Worm (Caenorhabditis elegans) whole organism, L1 larva: Measurements from ENCODE around the gene W03F9.9.

Experiments
- C16A3.4 ChIP-seq: fragments of 150-350 bp; optimal IDR thresholded peaks from 2 replicates; lab custom pipeline; 2014; ENCODE audit warnings: missing biosample characterization, missing genetic modification characterization
- alr-1 ChIP-seq: fragments of 200-800 bp; sonication (Bioruptor generic); optimal IDR thresholded peaks from 2 replicates; lab custom pipeline; 2018; ENCODE audit warnings: borderline replicate concordance, mild to moderate bottlenecking, missing genetic modification characterization, missing compliant biosample characterization
- ama-1 ChIP-seq: fragments of 150-350 bp; optimal IDR thresholded peaks from 2 replicates; lab custom pipeline; 2014
- blmp-1 ChIP-seq: fragments of 150-350 bp; optimal IDR thresholded peaks from 2 replicates; lab custom pipeline; 2014; ENCODE audit warnings: missing biosample characterization, missing genetic modification characterization
- ceh-8 ChIP-seq: fragments of 200-800 bp; sonication (Bioruptor generic); optimal IDR thresholded peaks from 2 replicates; lab custom pipeline; 2018; ENCODE audit warnings: mild to moderate bottlenecking, missing genetic modification characterization, moderate library complexity, missing compliant biosample characterization
- ceh-82 ChIP-seq, 3 experiments: fragments of 150-350 bp in 1 of 3; sonication (generic microtip) in 2 of 3; optimal IDR thresholded peaks; 2 replicates each; lab custom pipeline; 2014 to 2017; ENCODE audit warnings: missing biosample characterization in 3 of 3, missing genetic modification characterization in 3 of 3
- ceh-88 ChIP-seq: fragments of 200-800 bp; sonication (Bioruptor generic); IDR thresholded peaks from 2 replicates; pipeline ENCODE4 v1.3.6; 2022; ENCODE audit warnings: missing genetic modification characterization, missing compliant biosample characterization
- ceh-90 ChIP-seq: sonication (generic microtip); optimal IDR thresholded peaks from 2 replicates; lab custom pipeline; 2016; ENCODE audit warnings: missing genetic modification characterization, missing compliant biosample characterization
- ces-1 ChIP-seq: fragments of 150-350 bp; optimal IDR thresholded peaks from 2 replicates; lab custom pipeline; 2014; ENCODE audit warnings: missing biosample characterization, missing genetic modification reagents, missing genetic modification characterization
- dpl-1 ChIP-seq, 3 experiments: fragments of 150-350 bp in 2 of 3; sonication (generic microtip) in 1 of 3; optimal IDR thresholded peaks; 2 replicates each; lab custom pipeline; 2014 to 2017; ENCODE audit warnings: missing biosample characterization in 3 of 3, missing genetic modification characterization in 3 of 3, missing genetic modification reagents in 3 of 3
- dsc-1 ChIP-seq: sonication (generic microtip); optimal IDR thresholded peaks from 2 replicates; lab custom pipeline; 2016; ENCODE audit warnings: mild to moderate bottlenecking, missing genetic modification characterization, missing compliant biosample characterization
- efl-1 ChIP-seq, 4 experiments: fragments of 150-350 bp; optimal IDR thresholded peaks in 3 of 4; peaks in 1 of 4; 1 replicate in 1 of 4; 2 replicates in 3 of 4; lab custom pipeline; 2014; ENCODE audit warnings: missing biosample characterization in 2 of 4, missing genetic modification characterization in 2 of 4, missing genetic modification reagents in 2 of 4
- efl-3 ChIP-seq: fragments of 200-800 bp; sonication (Bioruptor generic); optimal IDR thresholded peaks from 2 replicates; lab custom pipeline; 2018; ENCODE audit warnings: mild to moderate bottlenecking, missing genetic modification characterization, missing compliant biosample characterization
- egl-13 ChIP-seq: sonication (generic microtip); optimal IDR thresholded peaks from 2 replicates; lab custom pipeline; 2016; ENCODE audit warnings: missing genotype, missing genetic modification reagents, missing genetic modification characterization, missing compliant biosample characterization
- egl-27 ChIP-seq, 2 experiments: fragments of 150-350 bp in 1 of 2; sonication (generic microtip); optimal IDR thresholded peaks; 3 replicates each; lab custom pipeline; 2017 to 2018; ENCODE audit warnings: missing biosample characterization in 2 of 2, missing genetic modification characterization in 2 of 2, missing genetic modification reagents in 2 of 2
- elt-3 ChIP-seq, 6 experiments: fragments of 150-350 bp in 1 of 6; sonication (generic microtip); optimal IDR thresholded peaks; 2 replicates each; lab custom pipeline; 2017 to 2018; ENCODE audit warnings: missing biosample characterization in 6 of 6, missing genetic modification characterization in 6 of 6, inconsistent platforms in 1 of 6
- fkh-8 ChIP-seq: sonication (generic microtip); optimal IDR thresholded peaks from 2 replicates; lab custom pipeline; 2016; ENCODE audit warnings: mild to moderate bottlenecking, missing genetic modification characterization, missing compliant biosample characterization
- hpl-2 ChIP-seq: fragments of 150-350 bp; optimal IDR thresholded peaks from 2 replicates; lab custom pipeline; 2014; ENCODE audit warnings: missing biosample characterization, missing genetic modification reagents, missing genetic modification characterization
- isw-1 ChIP-seq: fragments of 200-800 bp; sonication (Bioruptor generic); IDR thresholded peaks from 2 replicates; pipeline ENCODE4 v1.3.6; 2022; ENCODE audit warnings: missing genetic modification characterization, missing compliant biosample characterization
- lin-13 ChIP-seq: fragments of 150-350 bp; optimal IDR thresholded peaks from 2 replicates; lab custom pipeline; 2014; ENCODE audit warnings: missing biosample characterization, missing genetic modification reagents, missing genetic modification characterization
- lin-35 ChIP-seq, 2 experiments: fragments of 150-350 bp; optimal IDR thresholded peaks; 2 replicates each; lab custom pipeline; 2014; ENCODE audit warnings: missing biosample characterization in 2 of 2, missing genetic modification characterization in 2 of 2, missing genetic modification reagents in 2 of 2
- lin-39 ChIP-seq: fragments of 150-350 bp; optimal IDR thresholded peaks from 2 replicates; lab custom pipeline; 2014; ENCODE audit warnings: missing biosample characterization, missing genetic modification reagents, missing genetic modification characterization
- lsy-2 ChIP-seq, 2 experiments: fragments of 150-350 bp; optimal IDR thresholded peaks; 2 replicates each; lab custom pipeline; 2014; ENCODE audit warnings: missing biosample characterization in 2 of 2, missing genetic modification characterization in 2 of 2
- mdl-1 ChIP-seq, 2 experiments: fragments of 150-350 bp; optimal IDR thresholded peaks; 2 replicates each; lab custom pipeline; 2014 to 2017; ENCODE audit warnings: missing biosample characterization in 2 of 2, missing genetic modification characterization in 2 of 2, inconsistent platforms in 1 of 2
- mep-1 ChIP-seq: fragments of 150-350 bp; optimal IDR thresholded peaks from 2 replicates; lab custom pipeline; 2014; ENCODE audit warnings: missing biosample characterization, missing genetic modification characterization
- nhr-19 ChIP-seq: fragments of 200-800 bp; sonication (Bioruptor generic); conservative IDR thresholded peaks from 2 replicates; pipeline ENCODE4 v1.3.6; 2022; ENCODE audit warnings: missing genetic modification characterization, missing compliant biosample characterization
- nhr-20 ChIP-seq: sonication (generic microtip); optimal IDR thresholded peaks from 2 replicates; lab custom pipeline; 2016; ENCODE audit warnings: mild to moderate bottlenecking, missing genetic modification characterization, missing compliant biosample characterization
- nhr-47 ChIP-seq: sonication (generic microtip); optimal IDR thresholded peaks from 2 replicates; lab custom pipeline; 2016; ENCODE audit warnings: mild to moderate bottlenecking, missing genetic modification characterization, moderate library complexity, missing compliant biosample characterization
- nhr-71 ChIP-seq: sonication (generic microtip); optimal IDR thresholded peaks from 2 replicates; lab custom pipeline; 2016; ENCODE audit warnings: mild to moderate bottlenecking, missing genetic modification characterization, moderate library complexity, missing compliant biosample characterization
- nhr-76 ChIP-seq: sonication (generic microtip); optimal IDR thresholded peaks from 2 replicates; lab custom pipeline; 2017; ENCODE audit warnings: missing biosample characterization, missing genetic modification characterization
- nhr-77 ChIP-seq: fragments of 150-350 bp; optimal IDR thresholded peaks from 2 replicates; lab custom pipeline; 2014; ENCODE audit warnings: missing biosample characterization, missing genetic modification characterization
- nhr-84 ChIP-seq: sonication (generic microtip); optimal IDR thresholded peaks from 2 replicates; lab custom pipeline; 2017; ENCODE audit warnings: missing biosample characterization, missing genetic modification characterization
- nhr-85 ChIP-seq: sonication (generic microtip); peaks from one replicate; lab custom pipeline; 2016; ENCODE audit warnings: missing genetic modification characterization, inconsistent platforms, missing compliant biosample characterization
- rnt-1 ChIP-seq: sonication (generic microtip); optimal IDR thresholded peaks from 2 replicates; lab custom pipeline; 2016; ENCODE audit warnings: mild to moderate bottlenecking, missing genetic modification characterization, moderate library complexity, missing compliant biosample characterization
- sox-4 ChIP-seq: sonication (generic microtip); optimal IDR thresholded peaks from 2 replicates; lab custom pipeline; 2016; ENCODE audit warnings: missing genetic modification characterization, missing compliant biosample characterization
- swsn-7 ChIP-seq: sonication (generic microtip); optimal IDR thresholded peaks from 2 replicates; lab custom pipeline; 2016; ENCODE audit warnings: missing genetic modification characterization, missing compliant biosample characterization
- tbx-2 ChIP-seq: sonication (generic microtip); optimal IDR thresholded peaks from 2 replicates; lab custom pipeline; 2016; ENCODE audit warnings: missing genetic modification characterization, missing compliant biosample characterization
- tlp-1 ChIP-seq: fragments of 150-350 bp; optimal IDR thresholded peaks from 2 replicates; lab custom pipeline; 2014; ENCODE audit warnings: missing biosample characterization, missing genetic modification characterization
- unc-30 ChIP-seq: sonication (generic microtip); optimal IDR thresholded peaks from 2 replicates; lab custom pipeline; 2017; ENCODE audit warnings: missing biosample characterization, missing genetic modification characterization
- unc-98 ChIP-seq: fragments of 200-800 bp; sonication (Bioruptor generic); IDR thresholded peaks from 2 replicates; pipeline ENCODE4 v1.3.6; 2022; ENCODE audit warnings: missing genetic modification characterization, missing compliant biosample characterization
- zip-4 ChIP-seq: fragments of 200-800 bp; sonication (Bioruptor generic); optimal IDR thresholded peaks from 2 replicates; lab custom pipeline; 2018; ENCODE audit warnings: mild to moderate bottlenecking, missing genetic modification characterization, moderate library complexity, missing compliant biosample characterization

Gene W03F9.9

DNA sequence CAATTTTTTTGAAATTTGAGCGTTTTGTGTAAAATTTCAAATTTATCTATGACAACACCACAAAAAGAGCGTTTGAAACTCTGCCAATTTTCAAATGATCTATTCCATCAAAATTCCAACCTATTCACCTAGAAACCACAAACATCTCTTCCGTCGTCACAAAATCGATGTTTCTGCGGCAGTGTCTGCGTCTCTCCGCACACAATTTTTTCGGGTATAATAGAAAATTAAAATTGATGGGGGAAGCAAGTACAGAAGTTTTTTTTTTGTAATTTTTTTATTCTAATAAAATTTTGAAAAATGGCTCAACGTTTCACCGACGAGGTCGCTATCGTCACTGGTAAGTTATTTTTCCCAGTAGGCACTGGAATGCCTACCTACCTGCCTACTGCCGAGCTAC lies at the start of gene W03F9.9:
TSS of gene W03F9.9 (plus strand) at position 301 of the 400 bp plus-strand sequence.
- no peak for TF ChIP-seq nhr-77 (tag; lab: Kevin White, UChicago)
- no peak for TF ChIP-seq efl-1 (optimal IDR thresholded peaks at IDR 0.05; lab: Kevin White, UChicago)
- peak in 1 of 2 experiments; percentile 82 for TF ChIP-seq efl-1 (GFP tag; optimal IDR thresholded peaks at IDR 0.05 in 1 of 2; lab: Kevin White, UChicago)

DNA sequence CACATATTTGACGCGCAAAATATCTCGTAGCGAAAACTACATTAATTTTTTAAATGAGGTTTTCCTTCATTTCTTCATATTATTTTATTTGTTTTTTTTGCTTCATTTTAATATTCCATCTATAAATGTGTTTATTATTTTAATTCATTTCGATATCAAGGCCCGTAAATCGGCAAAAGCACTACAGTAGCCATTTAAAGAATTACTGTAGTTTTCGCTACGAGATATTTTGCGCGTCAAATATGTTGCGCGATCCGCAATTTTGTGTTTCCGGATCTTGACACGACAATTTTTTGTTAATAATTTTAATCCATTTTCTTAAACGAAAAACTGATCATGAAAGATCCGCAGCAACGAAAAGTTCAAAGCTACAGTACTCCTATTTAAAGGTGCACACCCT lies 36.5 kb upstream of the W03F9.9 start:
- TF ChIP-seq alr-1 (tag; lab: Kevin White, UChicago) (no peak), efl-1 (optimal IDR thresholded peaks at IDR 0.05; lab: Kevin White, UChicago) (no peak), efl-1 (GFP tag; optimal IDR thresholded peaks at IDR 0.05 in 1 of 2; lab: Kevin White, UChicago) (peak in 1 of 2 experiments; percentile 27)
- TF ChIP-seq, all 84 proteins: peak for 1

DNA sequence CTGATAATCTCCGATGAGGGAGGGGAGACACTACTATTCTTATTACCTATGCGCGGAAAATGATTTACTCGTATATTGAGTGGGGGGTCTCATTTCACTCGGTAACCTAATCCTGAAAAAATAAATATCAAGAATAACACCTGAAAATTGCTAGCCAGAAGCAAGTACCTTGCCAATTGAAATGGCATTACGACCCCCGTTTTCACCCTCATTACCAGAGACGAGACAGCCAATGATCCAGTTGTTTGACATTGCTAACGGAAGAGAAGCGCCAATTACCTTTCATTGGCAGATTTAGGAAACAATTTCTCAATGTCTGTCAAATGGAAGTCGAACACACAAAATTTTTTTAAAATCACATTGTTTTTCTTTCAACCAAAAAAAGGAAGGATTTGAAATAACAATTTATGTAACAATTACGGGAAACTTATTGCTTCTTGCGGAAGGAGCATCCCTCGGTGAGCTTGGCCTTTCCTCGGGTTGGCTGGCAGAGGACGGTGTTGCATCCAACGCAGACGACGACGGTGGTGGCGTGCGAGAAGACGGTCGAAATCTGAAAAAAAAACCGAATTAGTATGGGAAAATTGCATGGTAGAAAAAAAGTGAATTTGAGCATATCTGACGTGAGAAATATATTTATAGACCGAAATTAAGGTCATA lies 35.5 kb upstream of the W03F9.9 start:
- TF ChIP-seq tlp-1 (no peak), nhr-85 (tag; lab: Kevin White, UChicago) (peak; percentile 20), elt-3 (tag; optimal IDR thresholded peaks at IDR 0.05; lab: Kevin White, UChicago) (no peak), lsy-2 (tag; optimal IDR thresholded peaks at IDR 0.05; lab: Kevin White, UChicago) (peak in 1 of 2 experiments; percentile 17), C16A3.4 (tag; lab: Kevin White, UChicago) (no peak), egl-27 (tag; optimal IDR thresholded peaks at IDR 0.05; lab: Kevin White, UChicago) (no peak), unc-98 (GFP tag; lab: Robert Waterston, UW) (no peak), lin-35 (GFP tag; optimal IDR thresholded peaks at IDR 0.05; lab: Kevin White, UChicago) (no peak), ceh-88 (GFP tag; lab: Robert Waterston, UW) (no peak), efl-3 (GFP tag; lab: Kevin White, UChicago) (no peak), rnt-1 (no peak), ceh-90 (tag; lab: Kevin White, UChicago) (no peak), isw-1 (GFP tag; lab: Robert Waterston, UW) (no peak), unc-30 (tag; lab: Kevin White, UChicago) (no peak), egl-13 (tag; lab: Kevin White, UChicago) (no peak), nhr-19 (GFP tag; lab: Robert Waterston, UW) (no peak), nhr-47 (peak; percentile 13), efl-1 (optimal IDR thresholded peaks at IDR 0.05; lab: Kevin White, UChicago) (no peak), efl-1 (GFP tag; optimal IDR thresholded peaks at IDR 0.05 in 1 of 2; lab: Kevin White, UChicago) (no peak), swsn-7 (tag; lab: Kevin White, UChicago) (no peak), nhr-84 (tag; lab: Kevin White, UChicago) (no peak), nhr-77 (tag; lab: Kevin White, UChicago) (no peak), nhr-20 (tag; lab: Kevin White, UChicago) (no peak), nhr-71 (tag; lab: Kevin White, UChicago) (no peak)

DNA sequence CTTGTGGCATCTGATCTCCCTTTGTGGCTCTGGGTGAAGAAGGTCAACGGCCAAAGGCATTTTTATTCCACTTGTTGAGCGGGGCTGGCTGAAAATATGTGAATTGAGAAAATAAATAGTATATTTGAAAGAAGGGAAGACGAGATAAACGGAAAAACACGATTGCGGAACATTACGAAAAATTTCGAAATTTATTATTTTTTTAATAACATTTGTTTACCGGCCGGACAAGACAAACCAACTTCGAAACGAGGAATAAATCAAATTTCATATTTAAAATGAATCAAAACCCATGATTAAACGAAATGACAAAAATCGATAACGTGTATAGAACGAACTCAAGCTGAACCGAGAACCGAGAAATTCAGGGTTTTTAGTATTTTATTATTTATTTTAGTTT lies 34.7 kb upstream of the W03F9.9 start, which contains the start of gene rps-27:
TSS of gene rps-27 (minus strand) at position 101 of the 400 bp plus-strand sequence.
- TF ChIP-seq C16A3.4 (tag; lab: Kevin White, UChicago) = no peak
- no peak for TF ChIP-seq swsn-7 (tag; lab: Kevin White, UChicago)
- TF ChIP-seq sox-4 = no peak

DNA sequence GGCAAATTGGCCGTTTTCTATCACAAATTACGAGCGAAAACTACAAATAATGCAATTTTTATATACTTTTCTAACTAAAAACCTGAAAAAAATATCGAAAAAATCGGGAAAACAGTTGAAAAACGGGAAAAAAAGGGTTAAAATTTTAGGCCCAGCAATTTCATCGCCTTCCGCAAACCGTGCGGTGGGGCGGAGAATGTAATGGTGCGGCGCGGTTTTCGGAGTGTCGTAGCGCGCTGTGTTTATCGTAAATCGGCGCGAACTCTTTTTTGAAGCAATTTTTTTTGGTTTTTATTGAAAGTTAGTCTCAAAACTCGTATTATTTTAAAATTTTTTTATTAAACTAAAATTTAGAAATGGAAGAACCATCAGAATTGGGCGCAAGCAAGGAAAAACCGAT lies 34.2 kb upstream of the W03F9.9 start, which contains the start of gene picd-1:
TSS of gene picd-1 (plus strand) at position 352 of the 400 bp plus-strand sequence.
- no peak for TF ChIP-seq nhr-76 (tag; lab: Kevin White, UChicago)
- TF ChIP-seq dpl-1 (GFP tag; optimal IDR thresholded peaks at IDR 0.05; lab: Kevin White, UChicago) = peak; percentile 76 to 88 (median 81)
- no peak for TF ChIP-seq ceh-8 (GFP tag; lab: Kevin White, UChicago)
- peak; percentile 74 for TF ChIP-seq mep-1 (tag; lab: Kevin White, UChicago)
- TF ChIP-seq ceh-88 (GFP tag; lab: Robert Waterston, UW) = 0 out of 2 replicates have a peak, but pooled peaks have one; percentile 41
- peak; percentile 80 to 89 for TF ChIP-seq lsy-2 (tag; optimal IDR thresholded peaks at IDR 0.05; lab: Kevin White, UChicago)
- TF ChIP-seq ces-1 = no peak
- TF ChIP-seq hpl-2 = no peak
- TF ChIP-seq egl-13 (tag; lab: Kevin White, UChicago) = peak; percentile 56
- TF ChIP-seq ceh-82 (tag; optimal IDR thresholded peaks at IDR 0.05; lab: Kevin White, UChicago) = peak; percentile 46 to 93 (median 79)
- TF ChIP-seq zip-4 = no peak
- peak in 3 of 6 experiments; percentile 37 to 56 (median 43) for TF ChIP-seq elt-3 (tag; optimal IDR thresholded peaks at IDR 0.05; lab: Kevin White, UChicago)
- no peak for TF ChIP-seq unc-30 (tag; lab: Kevin White, UChicago)
- peak; percentile 89 for TF ChIP-seq C16A3.4 (tag; lab: Kevin White, UChicago)
- TF ChIP-seq dsc-1 (tag; lab: Kevin White, UChicago) = peak; percentile 52
- peak; percentile 66 for TF ChIP-seq blmp-1 (tag; lab: Kevin White, UChicago)
- peak; percentile 54 for TF ChIP-seq lin-13 (GFP tag; lab: Kevin White, UChicago)
- peak; percentile 27 for TF ChIP-seq tbx-2
- TF ChIP-seq fkh-8 (tag; lab: Kevin White, UChicago) = peak; percentile 82
- TF ChIP-seq lin-35 (GFP tag; optimal IDR thresholded peaks at IDR 0.05; lab: Kevin White, UChicago) = peak; percentile 82 to 92
- TF ChIP-seq nhr-19 (GFP tag; lab: Robert Waterston, UW) = peak; percentile 62
- TF ChIP-seq lin-39 (tag; lab: Kevin White, UChicago) = peak; percentile 1
- peak in 1 of 2 experiments; percentile 53 for TF ChIP-seq mdl-1 (tag; optimal IDR thresholded peaks at IDR 0.05; lab: Kevin White, UChicago)
- no peak for TF ChIP-seq ama-1 (lab: Kevin White, UChicago)
